1 fruit fly cellular context compared by ENCODE assay signal in genomic region chr3L:21739017-21739730, dm6.
TF ChIP-seq lines count a peak whose summit lies in the region.

No protein-coding gene starts in this region.

TF ChIP-seq in whole organism, prepupa, 60 proteins besides CTCF, POLR2A, EP300 and RAD21 (continued from another document):
- TF ChIP-seq Eip75B (GFP tag; optimal IDR thresholded peaks at IDR 0.05; lab: Kevin White, UChicago) (peak; percentile 16), CG7368 (GFP tag; optimal IDR thresholded peaks at IDR 0.05; lab: Kevin White, UChicago) (no peak), spab (GFP tag; optimal IDR thresholded peaks at IDR 0.05; lab: Kevin White, UChicago) (no peak), CG11902 (GFP tag; optimal IDR thresholded peaks at IDR 0.05; lab: Kevin White, UChicago) (peak; percentile 13), CG4318 (GFP tag; optimal IDR thresholded peaks at IDR 0.05; lab: Kevin White, UChicago) (peak; percentile 20), Lpt (GFP tag; optimal IDR thresholded peaks at IDR 0.05; lab: Kevin White, UChicago) (no peak), CG3919 (GFP tag; optimal IDR thresholded peaks at IDR 0.05; lab: Kevin White, UChicago) (peak; percentile 12), CG15336 (GFP tag; IDR thresholded peaks at IDR 0.05; lab: Robert Waterston, UW) (no peak), eg (GFP tag; IDR thresholded peaks at IDR 0.05; lab: Robert Waterston, UW) (0 out of 3 replicates have a peak, but pooled peaks have one; percentile 22), dac (GFP tag; optimal IDR thresholded peaks at IDR 0.05; lab: Kevin White, UChicago) (no peak), achi (GFP tag; optimal IDR thresholded peaks at IDR 0.05; lab: Kevin White, UChicago) (no peak), CG32006 (GFP tag; optimal IDR thresholded peaks at IDR 0.05; lab: Kevin White, UChicago) (peak; percentile 26), fd59A (GFP tag; optimal IDR thresholded peaks at IDR 0.05; lab: Kevin White, UChicago) (no peak), Sox102F (GFP tag; optimal IDR thresholded peaks at IDR 0.05; lab: Kevin White, UChicago) (peak; percentile 47), net (GFP tag; optimal IDR thresholded peaks at IDR 0.05; lab: Kevin White, UChicago) (no peak), Hr4 (GFP tag; optimal IDR thresholded peaks at IDR 0.05; lab: Kevin White, UChicago) (no peak), Ets96B (tag; optimal IDR thresholded peaks at IDR 0.05; lab: Kevin White, UChicago) (no peak), CG3032 (tag; optimal IDR thresholded peaks at IDR 0.05; lab: Kevin White, UChicago) (no peak), acj6 (GFP tag; optimal IDR thresholded peaks at IDR 0.05; lab: Kevin White, UChicago) (no peak), dsx (GFP tag; optimal IDR thresholded peaks at IDR 0.05; lab: Kevin White, UChicago; ENCODE audit: poor library complexity, severe bottlenecking) (peak; percentile 34), Gug (GFP tag; IDR thresholded peaks at IDR 0.05; lab: Robert Waterston, UW) (no peak), Smox (GFP tag; optimal IDR thresholded peaks at IDR 0.05; lab: Kevin White, UChicago) (peak; percentile 24), Hr39 (GFP tag; optimal IDR thresholded peaks at IDR 0.05; lab: Kevin White, UChicago) (peak; percentile 34), Hr38 (GFP tag; optimal IDR thresholded peaks at IDR 0.05; lab: Kevin White, UChicago) (no peak), CG10631 (GFP tag; optimal IDR thresholded peaks at IDR 0.05; lab: Kevin White, UChicago) (no peak), lz (GFP tag; optimal IDR thresholded peaks at IDR 0.05; lab: Kevin White, UChicago) (peak; percentile 31), CG10669 (GFP tag; optimal IDR thresholded peaks at IDR 0.05; lab: Kevin White, UChicago) (no peak), Blimp-1 (GFP tag; optimal IDR thresholded peaks at IDR 0.05; lab: Kevin White, UChicago) (no peak), salr (GFP tag; optimal IDR thresholded peaks at IDR 0.05; lab: Kevin White, UChicago) (no peak), CG11294 (GFP tag; IDR thresholded peaks at IDR 0.05; lab: Robert Waterston, UW) (no peak), Ets21C (GFP tag; optimal IDR thresholded peaks at IDR 0.05; lab: Kevin White, UChicago) (no peak), CG6163 (GFP tag; IDR thresholded peaks at IDR 0.05; lab: Robert Waterston, UW) (0 out of 3 replicates have a peak, but pooled peaks have one; percentile 32), CG8319 (GFP tag; optimal IDR thresholded peaks at IDR 0.05; lab: Kevin White, UChicago) (peak; percentile 38)
